Fruit fly (Drosophila melanogaster): Measurements from ENCODE around the gene kkv.

Gene kkv

dm6 chr3R:5422123-5422522 lies 29.5 kb upstream of the kkv start (continued):
- TF ChIP-seq CG10669 (GFP tag; optimal IDR thresholded peaks at IDR 0.05) (no peak), achi (GFP tag; optimal IDR thresholded peaks at IDR 0.05) (peak; percentile 26), CG32006 (GFP tag; optimal IDR thresholded peaks at IDR 0.05) (peak; percentile 38), dsx (GFP tag; optimal IDR thresholded peaks at IDR 0.05; ENCODE audit: poor library complexity, severe bottlenecking) (peak; percentile 15), CG15336 (GFP tag; IDR thresholded peaks at IDR 0.05) (peak; percentile 48), CG9139 (GFP tag; optimal IDR thresholded peaks at IDR 0.05) (no peak), pdm3 (GFP tag; optimal IDR thresholded peaks at IDR 0.05) (peak; percentile 31), Sox14 (GFP tag; optimal IDR thresholded peaks at IDR 0.05) (no peak), CG6163 (GFP tag; IDR thresholded peaks at IDR 0.05) (no peak; the same call in 2 of the 3 replicates), spab (GFP tag; optimal IDR thresholded peaks at IDR 0.05) (no peak), eg (GFP tag; IDR thresholded peaks at IDR 0.05) (peak; percentile 56; the same call in 1 of the 3 replicates), Eip93F (GFP tag; optimal IDR thresholded peaks at IDR 0.05) (no peak), CG6808 (GFP tag; optimal IDR thresholded peaks at IDR 0.05) (no peak), CG1621 (tag; optimal IDR thresholded peaks at IDR 0.05) (no peak), Hr38 (GFP tag; optimal IDR thresholded peaks at IDR 0.05) (no peak), Blimp-1 (GFP tag; optimal IDR thresholded peaks at IDR 0.05) (no peak), svp (GFP tag) (no peak), Eip78C (GFP tag) (peak; percentile 75), net (GFP tag; optimal IDR thresholded peaks at IDR 0.05) (no peak), esn (GFP tag; optimal IDR thresholded peaks at IDR 0.05) (no peak), lz (GFP tag; optimal IDR thresholded peaks at IDR 0.05) (no peak), CG11294 (GFP tag; IDR thresholded peaks at IDR 0.05) (no peak), Lpt (GFP tag; optimal IDR thresholded peaks at IDR 0.05) (no peak), CG8119 (GFP tag; IDR thresholded peaks at IDR 0.05) (peak; percentile 51; the same call in 1 of the 3 replicates), Met (GFP tag; optimal IDR thresholded peaks at IDR 0.05) (peak; percentile 10), OdsH (GFP tag; optimal IDR thresholded peaks at IDR 0.05) (no peak)

dm6 chr3R:5420454-5420853 lies 27.8 kb upstream of the kkv start:
- TF ChIP-seq dac (GFP tag; optimal IDR thresholded peaks at IDR 0.05), result no peak
- TF ChIP-seq Hr4 (GFP tag; optimal IDR thresholded peaks at IDR 0.05), result no peak
- peak; percentile 59 for TF ChIP-seq fkh (GFP tag; optimal IDR thresholded peaks at IDR 0.05)
- TF ChIP-seq CG6808 (GFP tag; optimal IDR thresholded peaks at IDR 0.05), result no peak

- no peak for TF ChIP-seq vri (GFP tag; optimal IDR thresholded peaks at IDR 0.05)
- peak; percentile 22 for TF ChIP-seq svp (GFP tag)
- no peak for TF ChIP-seq CG6808 (GFP tag; optimal IDR thresholded peaks at IDR 0.05)
Measured at dm6 chr3R:5414147-5414748, 21.6 kb upstream of the kkv start, which contains the start of gene CG14669. Gene CG14669, plus strand, starts transcription at chr3R:5414527.

- TF ChIP-seq CG10669 (GFP tag; optimal IDR thresholded peaks at IDR 0.05) (peak; percentile 6), Hr4 (GFP tag; optimal IDR thresholded peaks at IDR 0.05) (peak; percentile 10), ss (GFP tag; optimal IDR thresholded peaks at IDR 0.05) (no peak), CG4318 (GFP tag; optimal IDR thresholded peaks at IDR 0.05) (no peak), eg (GFP tag; IDR thresholded peaks at IDR 0.05) (no peak), acj6 (GFP tag; optimal IDR thresholded peaks at IDR 0.05) (no peak), Eip75B (GFP tag; optimal IDR thresholded peaks at IDR 0.05) (no peak), CG11902 (GFP tag; optimal IDR thresholded peaks at IDR 0.05) (no peak), net (GFP tag; optimal IDR thresholded peaks at IDR 0.05) (no peak), Ets96B (tag; optimal IDR thresholded peaks at IDR 0.05) (no peak), salr (GFP tag; optimal IDR thresholded peaks at IDR 0.05) (no peak), CG31627 (GFP tag; optimal IDR thresholded peaks at IDR 0.05) (peak; percentile 4), CG11762 (GFP tag; optimal IDR thresholded peaks at IDR 0.05; ENCODE audit: insufficient read depth) (no peak), CG7368 (GFP tag; optimal IDR thresholded peaks at IDR 0.05) (no peak), dac (GFP tag; optimal IDR thresholded peaks at IDR 0.05) (no peak), CG3919 (GFP tag; optimal IDR thresholded peaks at IDR 0.05) (no peak), OdsH (GFP tag; optimal IDR thresholded peaks at IDR 0.05) (peak; percentile 3), CG6854 (GFP tag; optimal IDR thresholded peaks at IDR 0.05) (no peak), CG1621 (tag; optimal IDR thresholded peaks at IDR 0.05) (no peak), CG32006 (GFP tag; optimal IDR thresholded peaks at IDR 0.05) (peak; percentile 27), Gug (GFP tag; IDR thresholded peaks at IDR 0.05) (no peak), Hr38 (GFP tag; optimal IDR thresholded peaks at IDR 0.05) (no peak), Eip93F (GFP tag; optimal IDR thresholded peaks at IDR 0.05) (no peak), Sox14 (GFP tag; optimal IDR thresholded peaks at IDR 0.05) (no peak), Eip78C (GFP tag) (peak; percentile 77), Sox102F (GFP tag; optimal IDR thresholded peaks at IDR 0.05) (no peak), Met (GFP tag; optimal IDR thresholded peaks at IDR 0.05) (peak; percentile 3)
Measured at dm6 chr3R:5412987-5413386, 20.3 kb upstream of the kkv start.

Data from whole organism, prepupa.